Fruit fly (Drosophila melanogaster) whole organism, prepupa: Measurements from ENCODE around the gene CG9107.

Experiments
- CG15336 ChIP-seq: fragments of 200-800 bp; sonication (Bioruptor generic); IDR thresholded peaks from 2 replicates; pipeline ENCODE4 v1.3.6; 2022; ENCODE audit warnings: missing biosample characterization, missing genetic modification characterization
- CG1621 ChIP-seq: fragments of 200-800 bp; sonication (Bioruptor generic); optimal IDR thresholded peaks from 3 replicates; lab custom pipeline; 2018; ENCODE audit warnings: missing biosample characterization, mild to moderate bottlenecking, missing genetic modification characterization
- CG32006 ChIP-seq: fragments of 200-800 bp; sonication (Bioruptor generic); optimal IDR thresholded peaks from 3 replicates; lab custom pipeline; 2017; ENCODE audit warnings: missing biosample characterization, mild to moderate bottlenecking, missing genetic modification characterization
- CG34406 ChIP-seq: fragments of 200-800 bp; sonication (Bioruptor generic); optimal IDR thresholded peaks from 3 replicates; lab custom pipeline; 2016; ENCODE audit warnings: missing biosample characterization, missing genetic modification characterization
- CG7368 ChIP-seq: fragments of 200-800 bp; sonication (Bioruptor generic); optimal IDR thresholded peaks from 3 replicates; lab custom pipeline; 2016; ENCODE audit warnings: missing biosample characterization, missing genetic modification characterization
- Ets96B ChIP-seq: fragments of 200-800 bp; optimal IDR thresholded peaks from 2 replicates; lab custom pipeline; 2019; ENCODE audit warnings: missing biosample characterization, mild to moderate bottlenecking, missing genetic modification characterization, moderate library complexity
- Gug ChIP-seq: fragments of 200-800 bp; sonication (Bioruptor generic); IDR thresholded peaks from 2 replicates; pipeline ENCODE4 v1.3.6; 2022; ENCODE audit warnings: missing biosample characterization, missing genetic modification characterization
- Hr4 ChIP-seq: fragments of 200-800 bp; sonication (Bioruptor generic); optimal IDR thresholded peaks from 3 replicates; lab custom pipeline; 2016; ENCODE audit warnings: missing biosample characterization, missing genetic modification characterization
- Sox102F ChIP-seq: fragments of 200-800 bp; sonication (Bioruptor generic); optimal IDR thresholded peaks from 2 replicates; lab custom pipeline; 2016; ENCODE audit warnings: missing biosample characterization, mild to moderate bottlenecking, missing genetic modification characterization
- pdm3 ChIP-seq: fragments of 200-800 bp; sonication (Bioruptor generic); optimal IDR thresholded peaks from 3 replicates; lab custom pipeline; 2016; ENCODE audit warnings: missing biosample characterization, missing genetic modification characterization

- no peak for TF ChIP-seq Ets96B (tag; lab: Kevin White, UChicago)
- TF ChIP-seq CG1621 (tag; lab: Kevin White, UChicago): no peak
- no peak for TF ChIP-seq CG32006 (GFP tag; lab: Kevin White, UChicago)
- TF ChIP-seq Sox102F (GFP tag; lab: Kevin White, UChicago): no peak
- TF ChIP-seq Hr4 (GFP tag; lab: Kevin White, UChicago): no peak
- TF ChIP-seq CG34406 (GFP tag; lab: Kevin White, UChicago): no peak
- no peak for TF ChIP-seq CG7368 (GFP tag; lab: Kevin White, UChicago)
- TF ChIP-seq pdm3: no peak
- no peak for TF ChIP-seq CG15336
- TF ChIP-seq Gug (GFP tag; lab: Robert Waterston, UW): no peak
These were observed 44.4 kb upstream of the CG9107 start, which contains the start of the genes CG9150 and Pfdn1 for dm6 chr2L:6068544-6069251.
